Fruit fly (Drosophila melanogaster): ENCODE measurements around the gene Tbh.
A peak's percentile ranks its signal among the peaks of the same experiment; 100 is the strongest.

The Tbh gene

dm6 chrX:8061392-8062179, 66.1 kb downstream of the Tbh start, which contains the start of gene mys (continued):
- TF ChIP-seq Oli (tag; optimal IDR thresholded peaks at IDR 0.05) (no peak), ewg (GFP tag; optimal IDR thresholded peaks at IDR 0.05) (no peak), fd102C (GFP tag; optimal IDR thresholded peaks at IDR 0.05) (no peak), trh (GFP tag; optimal IDR thresholded peaks at IDR 0.05) (peak; percentile 44), tio (GFP tag; optimal IDR thresholded peaks at IDR 0.05) (no peak), ttk (GFP tag; IDR thresholded peaks at IDR 0.05) (peak; percentile 36; the same call in 1 of the 2 replicates), Med (GFP tag) (peak; percentile 98), CG2129 (GFP tag; IDR thresholded peaks at IDR 0.05; ENCODE audit: partially characterized antibody) (peak; percentile 87), al (GFP tag; IDR thresholded peaks at IDR 0.05) (peak; percentile 57), Gug (GFP tag; IDR thresholded peaks at IDR 0.05) (peak; percentile 62; the same call in 1 of the 4 replicates), CG8290 (GFP tag; optimal IDR thresholded peaks at IDR 0.05) (peak; percentile 65), CG8290 (tag; optimal IDR thresholded peaks at IDR 0.05) (peak in 1 of 2 experiments; percentile 96), bbx (GFP tag; IDR thresholded peaks at IDR 0.05; ENCODE audit: partially characterized antibody) (peak; percentile 95), CG18011 (GFP tag; optimal IDR thresholded peaks at IDR 0.05) (peak; percentile 42), HmgZ (tag; optimal IDR thresholded peaks at IDR 0.05) (peak; percentile 84), CG7786 (GFP tag; optimal IDR thresholded peaks at IDR 0.05) (peak; percentile 72), stc (GFP tag; IDR thresholded peaks at IDR 0.05) (peak; percentile 45; the same call in 1 of the 2 replicates), phol (tag; optimal IDR thresholded peaks at IDR 0.05) (peak; percentile 63), nom (GFP tag; optimal IDR thresholded peaks at IDR 0.05) (peak; percentile 63), CG8281 (tag; optimal IDR thresholded peaks at IDR 0.05) (no peak), zen (tag; optimal IDR thresholded peaks at IDR 0.05) (peak; percentile 61), CG5245 (GFP tag; optimal IDR thresholded peaks at IDR 0.05) (peak; percentile 18), Elba2 (GFP tag; optimal IDR thresholded peaks at IDR 0.05) (peak; percentile 96), kay (GFP tag; optimal IDR thresholded peaks at IDR 0.05) (no peak), CG9215 (GFP tag; IDR thresholded peaks at IDR 0.05) (peak; percentile 36; the same call in 1 of the 2 replicates), CG7271 (tag; optimal IDR thresholded peaks at IDR 0.05) (no peak), CG11398 (GFP tag; optimal IDR thresholded peaks at IDR 0.05) (peak; percentile 34), ham (GFP tag; IDR thresholded peaks at IDR 0.05) (no peak), vnd (GFP tag; IDR thresholded peaks at IDR 0.05; ENCODE audit: partially characterized antibody) (peak; percentile 84), jigr1 (GFP tag; IDR thresholded peaks at IDR 0.05) (no peak), en (GFP tag; optimal IDR thresholded peaks at IDR 0.05) (no peak), Opbp (GFP tag; IDR thresholded peaks at IDR 0.05; ENCODE audit: partially characterized antibody) (peak; percentile 97), lab (GFP tag; optimal IDR thresholded peaks at IDR 0.05) (peak; percentile 77), ash1 (GFP tag; optimal IDR thresholded peaks at IDR 0.05) (peak; percentile 1), ssp (GFP tag; IDR thresholded peaks at IDR 0.05) (peak; percentile 32; the same call in 1 of the 2 replicates), CG3065 (GFP tag; optimal IDR thresholded peaks at IDR 0.05) (peak; percentile 35), sqz (GFP tag; optimal IDR thresholded peaks at IDR 0.05) (no peak), CG3163 (GFP tag; optimal IDR thresholded peaks at IDR 0.05) (peak; percentile 53), CG2678 (tag; optimal IDR thresholded peaks at IDR 0.05) (peak; percentile 30), sr (GFP tag; IDR thresholded peaks at IDR 0.05) (no peak), Camta (GFP tag; optimal IDR thresholded peaks at IDR 0.05) (peak; percentile 31), nau (GFP tag; optimal IDR thresholded peaks at IDR 0.05) (peak; percentile 6), CG11085 (GFP tag; IDR thresholded peaks at IDR 0.05) (peak; percentile 51; the same call in 1 of the 2 replicates), ap (GFP tag; IDR thresholded peaks at IDR 0.05) (no peak), CG9727 (GFP tag; optimal IDR thresholded peaks at IDR 0.05) (peak; percentile 47), otp (GFP tag; IDR thresholded peaks at IDR 0.05) (peak; percentile 40; the same call in 1 of the 3 replicates), Myb (GFP tag; optimal IDR thresholded peaks at IDR 0.05) (peak; percentile 81), CG1602 (GFP tag; optimal IDR thresholded peaks at IDR 0.05) (peak; percentile 48), dmrt11E (tag; optimal IDR thresholded peaks at IDR 0.05) (peak; percentile 39)

Measured in whole organism, embryonic.